Worm (Caenorhabditis elegans): ENCODE measurements around the gene srt-14.
"Not testable (repeated sequence)": the region's sequence is repeated elsewhere in the genome, so short reads cannot be mapped to it uniquely, and the experiment has no call there.

srt-14 gene

DNA sequence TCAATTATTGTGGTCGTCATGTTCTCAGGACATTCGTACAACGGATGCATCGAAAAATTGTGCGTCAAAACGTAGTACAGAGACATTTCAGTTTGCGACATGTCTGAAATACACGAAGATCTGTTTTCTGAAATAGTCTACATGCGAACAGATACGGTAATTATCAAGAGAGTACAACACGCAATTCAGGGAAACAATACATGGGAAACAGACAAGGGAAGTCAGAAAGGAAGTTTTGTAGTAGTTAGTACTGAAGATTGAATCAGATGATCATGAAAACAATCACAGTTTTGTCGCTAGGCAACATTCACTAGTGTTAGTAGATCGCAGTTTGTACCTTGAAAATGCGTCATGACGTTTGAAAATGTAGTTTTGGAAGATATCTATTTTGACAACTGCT is 6.3 kb downstream of the srt-14 start, which contains the start of gene srt-13:
TSS of gene srt-13 (minus strand) at position 101 of the 400 bp plus-strand sequence.
- TF ChIP-seq tbx-11 (GFP tag; IDR thresholded peaks at IDR 0.05) = no peak
- no peak for TF ChIP-seq scrt-1 (GFP tag; IDR thresholded peaks at IDR 0.05)
- no peak for TF ChIP-seq sea-1 (GFP tag; conservative IDR thresholded peaks at IDR 0.05)
- no peak for TF ChIP-seq B0310.2 (tag; optimal IDR thresholded peaks at IDR 0.05)
- TF ChIP-seq ceh-13 (GFP tag; optimal IDR thresholded peaks at IDR 0.05) = no peak
- no peak for TF ChIP-seq ama-1 (optimal IDR thresholded peaks at IDR 0.05)
- no peak for TF ChIP-seq hmg-4 (GFP tag; optimal IDR thresholded peaks at IDR 0.05)
- TF ChIP-seq F13C5.2 (tag; optimal IDR thresholded peaks at IDR 0.05) = no peak
- TF ChIP-seq hnd-1 (tag; optimal IDR thresholded peaks at IDR 0.05) = no peak
- no peak for TF ChIP-seq tbx-37 (GFP tag; conservative IDR thresholded peaks at IDR 0.05)
- no peak for TF ChIP-seq tra-4 (tag; optimal IDR thresholded peaks at IDR 0.05)
- TF ChIP-seq ceh-36 (tag; optimal IDR thresholded peaks at IDR 0.05) = no peak
- no peak for TF ChIP-seq pes-1 (GFP tag; IDR thresholded peaks at IDR 0.05)
- no peak for TF ChIP-seq aly-1 (tag; optimal IDR thresholded peaks at IDR 0.05)
- TF ChIP-seq flt-1 (GFP tag; IDR thresholded peaks at IDR 0.05) = no peak

DNA sequence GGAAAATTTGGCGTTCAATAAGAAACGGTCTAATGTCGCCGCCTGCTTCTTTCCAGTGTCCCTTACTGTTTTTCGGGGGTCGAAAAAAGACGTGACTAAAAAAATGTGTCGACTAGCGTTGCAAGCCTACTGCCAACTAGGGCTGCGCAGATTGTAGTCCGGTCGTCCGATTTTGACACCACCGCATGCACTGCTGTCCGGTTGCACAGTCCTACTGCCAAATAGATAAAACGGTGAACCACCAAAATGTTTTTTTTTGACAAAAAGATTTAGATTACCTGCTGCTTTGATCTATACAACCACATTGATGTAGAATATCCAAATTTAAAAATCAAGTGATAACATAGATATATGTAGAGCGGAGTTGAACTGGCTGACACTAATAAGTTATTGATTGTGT is 8.0 kb downstream of the srt-14 start:
- TF ChIP-seq aly-1 (tag; optimal IDR thresholded peaks at IDR 0.05) = no peak
- TF ChIP-seq B0310.2 (tag; optimal IDR thresholded peaks at IDR 0.05) = no peak

DNA sequence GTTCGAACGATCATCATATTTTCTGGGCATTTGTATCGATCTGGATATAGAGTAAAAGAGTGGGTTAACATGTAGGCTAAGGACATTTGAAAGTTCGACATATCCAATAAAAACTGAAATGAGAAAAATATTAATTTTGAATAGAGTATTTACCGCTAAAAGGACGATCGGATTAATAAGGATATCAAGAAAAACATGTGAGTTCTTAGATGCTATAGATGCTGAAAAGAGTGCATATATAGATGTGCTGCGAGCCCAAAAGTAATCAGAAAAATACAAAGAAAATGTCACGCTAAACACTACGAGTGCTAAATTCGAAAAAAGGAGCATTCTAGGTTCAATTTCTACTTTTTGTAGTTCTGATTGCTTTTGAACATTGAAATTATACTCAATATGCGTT is 13.9 kb downstream of the srt-14 start, which contains the start of gene srt-12:
TSS of gene srt-12 (minus strand) at position 101 of the 400 bp plus-strand sequence.
- TF ChIP-seq ceh-36 (tag; optimal IDR thresholded peaks at IDR 0.05) (no peak), tra-4 (tag; optimal IDR thresholded peaks at IDR 0.05) (no peak), tbx-11 (GFP tag; IDR thresholded peaks at IDR 0.05) (no peak)

DNA sequence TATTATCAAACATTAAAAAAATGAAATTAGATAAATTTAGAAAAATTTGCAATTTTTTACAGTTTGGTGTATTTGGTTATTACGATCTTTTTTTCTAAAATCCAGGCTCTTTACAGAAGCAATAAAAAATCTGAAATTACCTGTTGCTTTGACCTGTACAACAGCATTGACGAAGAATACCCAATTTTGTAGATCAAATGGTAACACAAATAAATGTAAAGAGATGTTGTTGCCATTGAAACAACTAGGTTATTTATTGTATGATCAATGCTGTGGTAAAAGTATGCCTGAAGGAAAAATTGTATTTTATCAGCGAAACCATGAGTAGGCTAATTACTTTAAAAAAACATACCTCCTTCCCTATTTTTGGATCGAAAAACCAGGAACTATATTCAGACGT is 14.8 kb downstream of the srt-14 start:
- TF ChIP-seq aly-1 (tag; optimal IDR thresholded peaks at IDR 0.05) = no peak

DNA sequence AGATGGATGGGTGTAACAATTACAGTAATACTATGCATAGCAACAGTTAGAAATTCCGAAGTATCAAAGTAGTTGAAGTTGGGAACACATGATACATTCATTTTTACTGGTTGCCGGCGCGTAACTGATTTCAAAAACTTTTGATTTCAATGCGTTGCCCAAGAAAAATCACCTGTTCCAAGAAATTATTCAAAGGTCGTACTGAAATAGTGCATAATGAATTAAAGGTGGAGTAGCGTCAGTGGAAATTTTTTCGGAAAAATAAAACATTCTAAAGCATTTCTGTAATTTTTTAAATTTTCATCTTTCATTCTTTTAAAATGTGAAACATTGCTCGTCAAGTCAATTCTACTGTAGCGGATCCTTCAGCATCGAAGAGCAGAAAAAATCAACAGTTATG is 16.1 kb downstream of the srt-14 start, which contains the start of gene srh-204:
TSS of gene srh-204 (minus strand) at position 101 of the 400 bp plus-strand sequence.
- TF ChIP-seq tbx-37 (GFP tag; conservative IDR thresholded peaks at IDR 0.05) (no peak), hmbx-1 (tag; optimal IDR thresholded peaks at IDR 0.05) (no peak), ama-1 (optimal IDR thresholded peaks at IDR 0.05) (no peak), tbx-11 (GFP tag; IDR thresholded peaks at IDR 0.05) (no peak), sea-1 (GFP tag; conservative IDR thresholded peaks at IDR 0.05) (no peak), ets-7 (tag; optimal IDR thresholded peaks at IDR 0.05) (no peak), B0310.2 (tag; optimal IDR thresholded peaks at IDR 0.05) (no peak), aly-1 (tag; optimal IDR thresholded peaks at IDR 0.05) (no peak)

DNA sequence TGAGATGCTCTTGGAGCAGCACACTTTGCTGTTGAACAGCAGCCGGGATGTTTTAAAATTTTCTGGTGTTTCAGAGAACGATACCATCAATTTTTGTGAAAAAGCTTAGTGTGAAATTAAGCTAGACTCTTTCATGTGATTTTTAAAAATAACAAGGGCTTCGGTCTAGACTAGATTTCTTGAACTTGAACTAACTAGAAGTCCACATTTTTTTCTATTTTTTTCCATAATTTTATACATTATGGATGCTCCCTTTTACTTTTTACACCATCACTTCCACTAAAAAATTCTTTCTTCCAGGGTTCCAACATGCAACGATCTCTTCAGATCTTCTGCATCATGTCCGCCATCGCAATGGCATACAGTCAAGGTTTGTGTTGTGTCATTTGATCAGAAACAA is 20.3 kb downstream of the srt-14 start, which contains the start of gene nlp-13:
TSS of gene nlp-13 (plus strand) at position 301 of the 400 bp plus-strand sequence.
- no peak for TF ChIP-seq aly-1 (tag; optimal IDR thresholded peaks at IDR 0.05)
- no peak for TF ChIP-seq ceh-36 (tag; optimal IDR thresholded peaks at IDR 0.05)
- TF ChIP-seq pes-1 (GFP tag; IDR thresholded peaks at IDR 0.05) = no peak
- TF ChIP-seq tbx-37 (GFP tag; conservative IDR thresholded peaks at IDR 0.05) = no peak
- TF ChIP-seq hnd-1 (tag; optimal IDR thresholded peaks at IDR 0.05) = no peak

DNA sequence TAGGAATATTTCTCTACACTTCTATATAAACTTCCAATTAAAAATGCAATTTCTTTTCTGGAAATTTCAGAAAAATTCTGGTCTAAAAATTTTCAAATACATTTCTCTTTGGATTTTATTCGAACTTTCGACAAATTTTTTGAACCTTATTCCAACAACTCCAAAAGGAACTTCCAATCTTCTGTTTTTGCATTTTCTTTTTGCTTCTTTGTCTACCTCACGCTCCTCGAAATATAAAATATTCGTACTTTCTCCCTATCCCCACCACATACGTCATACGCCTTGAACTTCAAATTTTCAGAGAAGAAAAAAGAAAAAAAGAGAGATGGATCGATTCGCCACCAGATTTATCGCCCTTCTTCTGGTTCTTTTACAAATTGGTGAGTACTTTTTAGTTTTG is 37.0 kb downstream of the srt-14 start, which contains the start of gene nlp-9:
TSS of gene nlp-9 (plus strand) at position 301 of the 400 bp plus-strand sequence.
- TF ChIP-seq F13C5.2 (tag; optimal IDR thresholded peaks at IDR 0.05) (no peak), hmbx-1 (tag; optimal IDR thresholded peaks at IDR 0.05) (no peak), hmg-4 (GFP tag; optimal IDR thresholded peaks at IDR 0.05) (no peak), aly-1 (tag; optimal IDR thresholded peaks at IDR 0.05) (no peak), tra-4 (tag; optimal IDR thresholded peaks at IDR 0.05) (no peak), hnd-1 (tag; optimal IDR thresholded peaks at IDR 0.05) (no peak), scrt-1 (GFP tag; IDR thresholded peaks at IDR 0.05) (no peak), tbx-11 (GFP tag; IDR thresholded peaks at IDR 0.05) (no peak)

DNA sequence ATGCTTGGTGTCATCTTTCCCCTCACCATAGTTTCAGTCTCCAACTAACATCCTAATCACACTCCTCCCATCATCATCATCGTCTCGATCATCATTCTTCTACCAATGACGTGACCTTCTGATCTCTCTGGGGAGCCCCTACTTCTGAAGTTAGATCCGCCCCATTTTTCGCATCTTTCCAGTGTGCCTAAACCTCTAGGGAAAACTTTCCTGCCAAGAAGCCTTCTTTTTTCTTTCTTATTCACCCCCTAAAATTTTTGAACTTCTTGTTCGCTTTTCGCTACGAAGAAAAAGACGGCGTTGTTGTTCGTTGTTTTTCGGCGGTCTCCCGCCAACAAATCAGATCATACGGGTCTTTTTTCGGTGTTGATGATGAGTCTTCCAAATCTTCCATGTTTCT is 38.1 kb downstream of the srt-14 start:
- TF ChIP-seq tbx-37 (GFP tag; conservative IDR thresholded peaks at IDR 0.05) (no peak), sea-1 (GFP tag; conservative IDR thresholded peaks at IDR 0.05) (no peak), ets-7 (tag; optimal IDR thresholded peaks at IDR 0.05) (no peak)

DNA sequence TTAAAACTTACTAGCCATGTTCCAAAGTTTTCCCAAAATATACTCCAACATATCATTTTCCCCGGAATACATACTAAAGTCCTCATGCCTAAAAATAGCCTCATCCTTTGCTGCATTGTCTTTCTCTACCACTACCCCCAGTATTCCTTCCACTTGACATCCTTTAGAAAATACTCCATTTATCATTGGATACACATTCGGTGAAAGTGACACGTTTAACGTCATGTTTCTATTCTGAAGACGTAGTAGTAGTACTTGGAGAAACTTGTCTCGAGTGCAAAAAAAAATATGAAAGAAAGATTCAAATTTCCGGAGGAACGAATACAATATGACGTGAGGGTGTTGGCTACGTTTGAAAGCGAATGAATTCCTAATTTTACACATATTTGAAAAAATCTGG is 39.5 kb downstream of the srt-14 start:
- no peak for TF ChIP-seq ceh-36 (tag; optimal IDR thresholded peaks at IDR 0.05)
- no peak for TF ChIP-seq B0310.2 (tag; optimal IDR thresholded peaks at IDR 0.05)
- TF ChIP-seq tbx-37 (GFP tag; conservative IDR thresholded peaks at IDR 0.05) = no peak
- no peak for TF ChIP-seq flt-1 (GFP tag; IDR thresholded peaks at IDR 0.05)

DNA sequence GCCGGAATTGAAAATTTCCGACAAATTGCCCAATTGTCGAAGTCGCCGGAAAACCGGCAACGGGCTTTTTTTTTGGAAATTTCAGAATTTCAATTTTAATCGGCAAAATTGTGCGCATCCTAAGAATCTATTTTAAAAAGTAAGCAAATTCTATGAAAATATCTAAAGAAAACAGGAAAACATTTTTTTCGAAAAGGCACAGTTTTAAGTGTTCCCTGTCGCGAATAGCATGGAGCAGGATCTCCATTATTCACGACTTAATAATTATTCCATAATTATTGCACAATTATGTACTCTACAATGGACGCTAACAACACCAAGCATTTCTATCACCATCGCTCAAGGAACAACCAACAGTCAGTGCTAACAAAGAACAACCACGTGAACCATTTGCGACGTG is 40.5 kb downstream of the srt-14 start, which contains the start of gene H43I07.4:
TSS of gene H43I07.4 (plus strand) at position 301 of the 400 bp plus-strand sequence.
- not testable (repeated sequence) for TF ChIP-seq hnd-1 (tag; optimal IDR thresholded peaks at IDR 0.05); flt-1 (GFP tag; IDR thresholded peaks at IDR 0.05); sea-1 (GFP tag; conservative IDR thresholded peaks at IDR 0.05)
